Fruit fly (Drosophila melanogaster): ENCODE results near the gene CG13460.

The CG13460 gene

DNA sequence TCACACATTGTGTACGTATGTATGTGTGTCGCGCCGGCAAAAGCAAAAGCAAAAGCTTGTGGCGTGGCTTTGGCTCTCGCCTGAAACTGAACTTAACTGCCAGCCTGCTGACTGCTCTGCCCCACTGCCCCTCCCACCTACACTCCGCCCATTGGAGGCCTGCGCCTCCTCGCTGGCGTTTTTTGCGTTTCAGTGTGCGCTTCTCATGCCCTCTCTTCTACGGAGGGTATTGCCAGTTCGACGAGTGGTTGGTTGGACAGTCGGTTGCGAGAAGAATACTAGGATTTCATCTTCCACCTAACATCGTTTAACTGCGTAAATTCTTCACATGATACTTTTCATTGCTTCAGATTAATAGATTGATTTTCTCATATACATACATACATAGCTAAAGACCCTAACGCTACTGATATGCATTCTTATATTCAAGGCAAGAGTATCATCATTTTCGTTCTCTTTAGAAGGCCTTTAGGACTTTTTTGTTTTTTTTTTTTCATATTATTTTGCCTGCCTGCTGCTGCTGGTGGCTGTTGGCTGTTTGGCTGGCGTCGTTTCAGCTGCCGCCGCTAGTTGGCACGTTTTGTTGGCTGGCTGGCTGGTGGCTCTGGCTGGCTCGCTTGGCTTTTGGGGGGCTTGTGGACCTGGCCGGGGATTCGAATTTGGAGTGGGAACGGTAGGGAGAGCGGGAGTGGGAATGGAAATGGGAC is 43.5 kb upstream of the CG13460 start (continued):
- no peak for TF ChIP-seq D (optimal IDR thresholded peaks at IDR 0.05)
- peak; percentile 6 for TF ChIP-seq D (GFP tag; optimal IDR thresholded peaks at IDR 0.05)
- TF ChIP-seq Blimp-1 (GFP tag; optimal IDR thresholded peaks at IDR 0.05): peak; percentile 3
- no peak for TF ChIP-seq Doc3 (GFP tag; IDR thresholded peaks at IDR 0.05; ENCODE audit: partially characterized antibody)
- TF ChIP-seq CG18262 (tag; optimal IDR thresholded peaks at IDR 0.05): peak; percentile 46
- no peak for TF ChIP-seq Nf-YA (GFP tag; IDR thresholded peaks at IDR 0.05)
- no peak for TF ChIP-seq CG4854 (GFP tag; optimal IDR thresholded peaks at IDR 0.05)
- TF ChIP-seq CG13775 (GFP tag; optimal IDR thresholded peaks at IDR 0.05): peak; percentile 53
- no peak for TF ChIP-seq B-H1 (GFP tag; IDR thresholded peaks at IDR 0.05)
- no peak for TF ChIP-seq ERR (GFP tag; optimal IDR thresholded peaks at IDR 0.05)
- TF ChIP-seq CG16779 (GFP tag; IDR thresholded peaks at IDR 0.05): 0 out of 2 replicates have a peak, but pooled peaks have one; percentile 29
- TF ChIP-seq CG7987 (GFP tag; optimal IDR thresholded peaks at IDR 0.05): no peak
- TF ChIP-seq usp (GFP tag; optimal IDR thresholded peaks at IDR 0.05): no peak
- peak; percentile 46 for TF ChIP-seq CG9817 (tag; optimal IDR thresholded peaks at IDR 0.05)
- peak; percentile 43; the same call in 1 of the 3 replicates for TF ChIP-seq Optix (GFP tag; IDR thresholded peaks at IDR 0.05)
- no peak for TF ChIP-seq gsb (GFP tag; IDR thresholded peaks at IDR 0.05)
- TF ChIP-seq CG12299 (tag; optimal IDR thresholded peaks at IDR 0.05): no peak
- TF ChIP-seq ssp (GFP tag; IDR thresholded peaks at IDR 0.05): peak; percentile 52
- peak; percentile 17 for TF ChIP-seq CG18011 (GFP tag; optimal IDR thresholded peaks at IDR 0.05)
- TF ChIP-seq pfk (GFP tag; optimal IDR thresholded peaks at IDR 0.05): no peak
- TF ChIP-seq MESR4 (GFP tag; optimal IDR thresholded peaks at IDR 0.05): no peak
- no peak for TF ChIP-seq Spps (tag; optimal IDR thresholded peaks at IDR 0.05)
- no peak for TF ChIP-seq CG7928 (GFP tag; optimal IDR thresholded peaks at IDR 0.05)
- no peak for TF ChIP-seq CG11085 (GFP tag; IDR thresholded peaks at IDR 0.05)
- peak; percentile 13; the same call in 1 of the 2 replicates for TF ChIP-seq CG5953 (GFP tag; IDR thresholded peaks at IDR 0.05)
- TF ChIP-seq Mrtf (GFP tag; IDR thresholded peaks at IDR 0.05): 0 out of 3 replicates have a peak, but pooled peaks have one; percentile 22
- no peak for TF ChIP-seq CG15696 (tag; optimal IDR thresholded peaks at IDR 0.05)
- TF ChIP-seq Dref (GFP tag; IDR thresholded peaks at IDR 0.05): no peak
- no peak for TF ChIP-seq caup (GFP tag; optimal IDR thresholded peaks at IDR 0.05; ENCODE audit: severe bottlenecking)
- no peak for TF ChIP-seq NC2α (GFP tag; optimal IDR thresholded peaks at IDR 0.05)
- no peak for TF ChIP-seq CG12769 (tag; optimal IDR thresholded peaks at IDR 0.05)
- TF ChIP-seq CG13296 (GFP tag; optimal IDR thresholded peaks at IDR 0.05): peak; percentile 46
- TF ChIP-seq fd96Cb (tag; optimal IDR thresholded peaks at IDR 0.05): peak; percentile 22
- TF ChIP-seq ash1 (GFP tag; optimal IDR thresholded peaks at IDR 0.05): no peak
- TF ChIP-seq CG12942 (GFP tag; optimal IDR thresholded peaks at IDR 0.05): peak; percentile 41
- TF ChIP-seq gro (GFP tag; optimal IDR thresholded peaks at IDR 0.05): peak; percentile 63
- peak; percentile 24 for TF ChIP-seq CG11723 (GFP tag; optimal IDR thresholded peaks at IDR 0.05)
- TF ChIP-seq bcd (GFP tag; optimal IDR thresholded peaks at IDR 0.05): peak; percentile 52
- peak; percentile 56 for TF ChIP-seq Xbp1 (GFP tag; optimal IDR thresholded peaks at IDR 0.05)
- TF ChIP-seq MTF-1 (GFP tag; optimal IDR thresholded peaks at IDR 0.05; ENCODE audit: borderline replicate concordance): no peak
- peak; percentile 70 for TF ChIP-seq CG13424 (tag; optimal IDR thresholded peaks at IDR 0.05)
- TF ChIP-seq CG6683 (GFP tag; optimal IDR thresholded peaks at IDR 0.05): no peak
- peak; percentile 48 for TF ChIP-seq org-1 (GFP tag; optimal IDR thresholded peaks at IDR 0.05)
- 0 out of 2 replicates have a peak, but pooled peaks have one; percentile 32 for TF ChIP-seq Oaz (GFP tag; IDR thresholded peaks at IDR 0.05)
- no peak for TF ChIP-seq Deaf1 (tag; optimal IDR thresholded peaks at IDR 0.05)
- TF ChIP-seq dimm (GFP tag; IDR thresholded peaks at IDR 0.05): no peak
- peak; percentile 68 for TF ChIP-seq lmd (GFP tag; IDR thresholded peaks at IDR 0.05)
- TF ChIP-seq CG8089 (GFP tag; optimal IDR thresholded peaks at IDR 0.05): peak; percentile 8
- no peak for TF ChIP-seq CrebB (tag; optimal IDR thresholded peaks at IDR 0.05)
